Worm (Caenorhabditis elegans): ENCODE measurements around the gene str-96.

Gene str-96

ce11 chrV:15287856-15288255 is 5.9 kb downstream of the str-96 start, which contains the start of gene cyp-34A1:
cyp-34A1 (minus strand) TSS chrV:15287956.
- TF ChIP-seq Y53G8AR.9 (GFP tag; conservative IDR thresholded peaks at IDR 0.05) (no peak), rec-8 (tag; optimal IDR thresholded peaks at IDR 0.05) (no peak), ets-4 (GFP tag; optimal IDR thresholded peaks at IDR 0.05) (no peak), madf-6 (GFP tag; IDR thresholded peaks at IDR 0.05) (no peak), mes-4 (tag; optimal IDR thresholded peaks at IDR 0.05) (no peak), nfya-2 (GFP tag; IDR thresholded peaks at IDR 0.05) (no peak), dpff-1 (tag; optimal IDR thresholded peaks at IDR 0.05) (no peak), lsl-1 (GFP tag; optimal IDR thresholded peaks at IDR 0.05) (no peak), somi-1 (GFP tag; optimal IDR thresholded peaks at IDR 0.05) (no peak), egl-44 (GFP tag; IDR thresholded peaks at IDR 0.05) (no peak), F23B12.7 (tag; optimal IDR thresholded peaks at IDR 0.05; ENCODE audit: insufficient read depth) (no peak), madf-10 (tag; optimal IDR thresholded peaks at IDR 0.05) (no peak), pha-4 (tag; optimal IDR thresholded peaks at IDR 0.05) (no peak)

DNA sequence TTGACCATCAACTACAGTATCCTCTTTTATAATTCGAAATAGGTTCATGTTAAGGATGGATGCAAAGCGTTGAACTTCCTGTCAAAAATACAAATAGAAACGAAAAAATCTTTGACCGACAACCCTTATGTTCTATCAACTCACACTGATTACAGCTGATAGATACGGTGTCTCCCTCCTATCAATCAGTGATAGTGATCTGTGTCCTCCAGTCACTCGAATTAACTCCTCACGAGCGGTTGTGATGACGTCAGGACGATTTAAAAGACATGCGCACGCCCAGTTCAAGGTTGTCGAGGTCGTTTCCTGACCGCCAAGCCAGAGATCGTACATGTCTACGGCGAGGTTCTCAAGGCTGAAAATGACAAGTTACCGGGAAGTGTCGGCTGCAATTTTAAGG is 7.8 kb downstream of the str-96 start:
- TF ChIP-seq nhr-80 (tag; optimal IDR thresholded peaks at IDR 0.05) (peak; percentile 59), lin-35 (GFP tag; optimal IDR thresholded peaks at IDR 0.05) (no peak), aptf-3 (GFP tag; IDR thresholded peaks at IDR 0.05) (no peak), snpc-1.3 (tag; optimal IDR thresholded peaks at IDR 0.05; ENCODE audit: insufficient read depth) (no peak), snpc-3.4 (tag; optimal IDR thresholded peaks at IDR 0.05) (no peak), attf-3 (GFP tag; conservative IDR thresholded peaks at IDR 0.05) (no peak), K11D2.4 (GFP tag; IDR thresholded peaks at IDR 0.05) (no peak), tbp1 (GFP tag; optimal IDR thresholded peaks at IDR 0.05) (no peak), Y79H2A.3 (GFP tag; conservative IDR thresholded peaks at IDR 0.05) (no peak), B0336.3 (GFP tag; IDR thresholded peaks at IDR 0.05) (no peak), madf-3 (GFP tag; IDR thresholded peaks at IDR 0.05) (0 out of 2 replicates have a peak, but pooled peaks have one; percentile 7), atf-7 (tag; optimal IDR thresholded peaks at IDR 0.05) (peak; percentile 89), madf-8 (GFP tag; conservative IDR thresholded peaks at IDR 0.05) (no peak), mes-4 (tag; optimal IDR thresholded peaks at IDR 0.05) (no peak), somi-1 (GFP tag; optimal IDR thresholded peaks at IDR 0.05) (no peak), Y56A3A.18 (GFP tag; IDR thresholded peaks at IDR 0.05) (no peak), ztf-25 (GFP tag; IDR thresholded peaks at IDR 0.05) (no peak)

- TF ChIP-seq rcor-1 (GFP tag; IDR thresholded peaks at IDR 0.05) (no peak), die-1 (tag; optimal IDR thresholded peaks at IDR 0.05) (no peak), let-526 (GFP tag; IDR thresholded peaks at IDR 0.05) (no peak), zfh-2 (GFP tag; conservative IDR thresholded peaks at IDR 0.05) (no peak), mes-4 (tag; optimal IDR thresholded peaks at IDR 0.05) (no peak), ceh-91 (GFP tag; IDR thresholded peaks at IDR 0.05) (no peak), bed-2 (GFP tag; IDR thresholded peaks at IDR 0.05) (no peak), snpc-1.1 (tag; optimal IDR thresholded peaks at IDR 0.05; ENCODE audit: insufficient read depth) (no peak), dpff-1 (tag; optimal IDR thresholded peaks at IDR 0.05) (no peak), sptf-2 (GFP tag; optimal IDR thresholded peaks at IDR 0.05) (no peak), attf-3 (GFP tag; conservative IDR thresholded peaks at IDR 0.05) (no peak), akir-1 (GFP tag; optimal IDR thresholded peaks at IDR 0.05) (no peak), nhr-120 (GFP tag; IDR thresholded peaks at IDR 0.05) (no peak)
Measured at ce11 chrV:15281279-15281949, 12.4 kb downstream of the str-96 start, which contains the start of the genes srw-19 and srx-51. srw-19 (minus strand) TSS chrV:15281379. srx-51 (plus strand) TSS chrV:15281899.

Data from whole organism, young adult.